Worm (Caenorhabditis elegans) whole organism, early embryonic: ENCODE results near the gene srh-38.

Experiments
- F13C5.2 ChIP-seq: sonication (generic microtip); optimal IDR thresholded peaks from 2 replicates; lab custom pipeline; 2017; ENCODE audit warnings: mild to moderate bottlenecking, missing genetic modification characterization, inconsistent platforms, missing compliant biosample characterization
- aly-1 ChIP-seq: sonication (generic microtip); optimal IDR thresholded peaks from 2 replicates; lab custom pipeline; 2016; ENCODE audit warnings: missing genetic modification characterization, missing compliant biosample characterization
- ama-1 ChIP-seq: fragments of 150-350 bp; optimal IDR thresholded peaks from 2 replicates; lab custom pipeline; 2014
- ceh-13 ChIP-seq: fragments of 200-800 bp; sonication (Bioruptor generic); optimal IDR thresholded peaks from 2 replicates; lab custom pipeline; 2018; ENCODE audit warnings: mild to moderate bottlenecking, missing genetic modification characterization, missing compliant biosample characterization
- ets-7 ChIP-seq: sonication (generic microtip); optimal IDR thresholded peaks from 2 replicates; lab custom pipeline; 2016; ENCODE audit warnings: missing genotype, missing genetic modification characterization, missing compliant biosample characterization
- flt-1 ChIP-seq: fragments of 200-800 bp; sonication (Bioruptor generic); IDR thresholded peaks from 2 replicates; pipeline ENCODE4 v1.3.6; 2022; ENCODE audit warnings: missing genetic modification characterization, missing compliant biosample characterization
- hmbx-1 ChIP-seq: sonication (generic microtip); optimal IDR thresholded peaks from 2 replicates; lab custom pipeline; 2016; ENCODE audit warnings: mild to moderate bottlenecking, missing genetic modification characterization, missing compliant biosample characterization
- hmg-4 ChIP-seq: fragments of 200-800 bp; sonication (Bioruptor generic); optimal IDR thresholded peaks from 2 replicates; lab custom pipeline; 2018; ENCODE audit warnings: mild to moderate bottlenecking, missing genetic modification characterization, missing compliant biosample characterization
- pes-1 ChIP-seq: fragments of 200-800 bp; sonication (Bioruptor generic); IDR thresholded peaks from 2 replicates; pipeline ENCODE4 v1.3.6; 2022; ENCODE audit warnings: missing genetic modification reagents, missing genetic modification characterization, missing compliant biosample characterization
- sea-1 ChIP-seq: fragments of 200-800 bp; sonication (Bioruptor generic); conservative IDR thresholded peaks from 2 replicates; pipeline ENCODE4 v1.3.6; 2022; ENCODE audit warnings: missing genetic modification characterization, missing compliant biosample characterization
- tbx-11 ChIP-seq: fragments of 200-800 bp; sonication (Bioruptor generic); IDR thresholded peaks from 2 replicates; pipeline ENCODE4 v1.3.6; 2022; ENCODE audit warnings: missing genetic modification characterization, missing compliant biosample characterization
- tbx-37 ChIP-seq: fragments of 200-800 bp; sonication (Bioruptor generic); conservative IDR thresholded peaks from 2 replicates; pipeline ENCODE4 v1.3.6; 2022; ENCODE audit warnings: missing genetic modification reagents, missing genetic modification characterization, missing compliant biosample characterization
- tra-4 ChIP-seq: sonication (generic microtip); optimal IDR thresholded peaks from 2 replicates; lab custom pipeline; 2017; ENCODE audit warnings: missing genetic modification characterization, missing compliant biosample characterization

- TF ChIP-seq ets-7 (tag; lab: Kevin White, UChicago), result no peak
- TF ChIP-seq ama-1 (lab: Kevin White, UChicago), result no peak
- TF ChIP-seq aly-1 (tag; lab: Kevin White, UChicago), result no peak
- TF ChIP-seq ceh-13, result no peak
- TF ChIP-seq flt-1, result no peak
- TF ChIP-seq hmg-4 (GFP tag; lab: Kevin White, UChicago), result no peak
- TF ChIP-seq hmbx-1 (tag; lab: Kevin White, UChicago), result no peak
- TF ChIP-seq sea-1 (GFP tag; lab: Robert Waterston, UW), result no peak
- TF ChIP-seq tbx-37 (GFP tag; lab: Robert Waterston, UW), result no peak
- TF ChIP-seq tra-4 (tag; lab: Kevin White, UChicago), result no peak
- TF ChIP-seq tbx-11 (GFP tag; lab: Robert Waterston, UW), result no peak
- TF ChIP-seq pes-1, result no peak
- no peak for TF ChIP-seq F13C5.2
Measured at ce11 chrV:2871754-2872504, 50.6 kb downstream of the srh-38 start.
